Worm (Caenorhabditis elegans) whole organism, L1 larva: ENCODE data around the gene H05C05.1.

ENCODE experiments used
- blmp-1 ChIP-seq: fragments of 150-350 bp; optimal IDR thresholded peaks from 2 replicates; lab custom pipeline; 2014; ENCODE audit warnings: missing biosample characterization, missing genetic modification characterization
- ceh-82 ChIP-seq, 3 experiments: fragments of 150-350 bp in 1 of 3; sonication (generic microtip) in 2 of 3; optimal IDR thresholded peaks; 2 replicates each; lab custom pipeline; 2014 to 2017; ENCODE audit warnings: missing biosample characterization in 3 of 3, missing genetic modification characterization in 3 of 3
- ceh-88 ChIP-seq: fragments of 200-800 bp; sonication (Bioruptor generic); IDR thresholded peaks from 2 replicates; pipeline ENCODE4 v1.3.6; 2022; ENCODE audit warnings: missing genetic modification characterization, missing compliant biosample characterization
- egl-27 ChIP-seq, 2 experiments: fragments of 150-350 bp in 1 of 2; sonication (generic microtip); optimal IDR thresholded peaks; 3 replicates each; lab custom pipeline; 2017 to 2018; ENCODE audit warnings: missing biosample characterization in 2 of 2, missing genetic modification characterization in 2 of 2, missing genetic modification reagents in 2 of 2
- lin-39 ChIP-seq: fragments of 150-350 bp; optimal IDR thresholded peaks from 2 replicates; lab custom pipeline; 2014; ENCODE audit warnings: missing biosample characterization, missing genetic modification reagents, missing genetic modification characterization
- nhr-11 ChIP-seq: fragments of 150-350 bp; optimal IDR thresholded peaks from 2 replicates; lab custom pipeline; 2014; ENCODE audit warnings: missing biosample characterization, missing genetic modification characterization
- nhr-47 ChIP-seq: sonication (generic microtip); optimal IDR thresholded peaks from 2 replicates; lab custom pipeline; 2016; ENCODE audit warnings: mild to moderate bottlenecking, missing genetic modification characterization, moderate library complexity, missing compliant biosample characterization
- nhr-76 ChIP-seq: sonication (generic microtip); optimal IDR thresholded peaks from 2 replicates; lab custom pipeline; 2017; ENCODE audit warnings: missing biosample characterization, missing genetic modification characterization
- nhr-85 ChIP-seq: sonication (generic microtip); peaks from one replicate; lab custom pipeline; 2016; ENCODE audit warnings: missing genetic modification characterization, inconsistent platforms, missing compliant biosample characterization
- rnt-1 ChIP-seq: sonication (generic microtip); optimal IDR thresholded peaks from 2 replicates; lab custom pipeline; 2016; ENCODE audit warnings: mild to moderate bottlenecking, missing genetic modification characterization, moderate library complexity, missing compliant biosample characterization
- sox-4 ChIP-seq: sonication (generic microtip); optimal IDR thresholded peaks from 2 replicates; lab custom pipeline; 2016; ENCODE audit warnings: missing genetic modification characterization, missing compliant biosample characterization
- unc-130 ChIP-seq: fragments of 150-350 bp; optimal IDR thresholded peaks from 2 replicates; lab custom pipeline; 2017; ENCODE audit warnings: missing biosample characterization, missing genetic modification characterization, inconsistent platforms
- ztf-11 ChIP-seq, 2 experiments: sonication (generic microtip); optimal IDR thresholded peaks; 2 replicates each; lab custom pipeline; 2016 to 2017; ENCODE audit warnings: missing genetic modification characterization in 2 of 2, missing biosample characterization in 1 of 2, missing compliant biosample characterization in 1 of 2

- no peak for TF ChIP-seq ceh-82 (tag; optimal IDR thresholded peaks at IDR 0.05; lab: Kevin White, UChicago)
- no peak for TF ChIP-seq nhr-47 (tag; lab: Kevin White, UChicago)
- no peak for TF ChIP-seq egl-27 (tag; optimal IDR thresholded peaks at IDR 0.05; lab: Kevin White, UChicago)
- no peak for TF ChIP-seq nhr-11
- no peak for TF ChIP-seq rnt-1 (tag; lab: Kevin White, UChicago)
- TF ChIP-seq sox-4 (tag; lab: Kevin White, UChicago): no peak
- TF ChIP-seq ztf-11 (tag; optimal IDR thresholded peaks at IDR 0.05; lab: Kevin White, UChicago): no peak
- TF ChIP-seq ceh-88 (GFP tag; lab: Robert Waterston, UW): no peak
- TF ChIP-seq nhr-85 (tag; lab: Kevin White, UChicago): no peak
- no peak for TF ChIP-seq lin-39
- TF ChIP-seq blmp-1: no peak
- TF ChIP-seq unc-130 (tag; lab: Kevin White, UChicago): no peak
- no peak for TF ChIP-seq nhr-76
Observed at ce11 chrIII:2910606-2911005, 36.3 kb upstream of the H05C05.1 start, which contains the start of gene cdh-1.
